Fruit fly (Drosophila melanogaster): Measurements from ENCODE around the gene CG32079.

DNA sequence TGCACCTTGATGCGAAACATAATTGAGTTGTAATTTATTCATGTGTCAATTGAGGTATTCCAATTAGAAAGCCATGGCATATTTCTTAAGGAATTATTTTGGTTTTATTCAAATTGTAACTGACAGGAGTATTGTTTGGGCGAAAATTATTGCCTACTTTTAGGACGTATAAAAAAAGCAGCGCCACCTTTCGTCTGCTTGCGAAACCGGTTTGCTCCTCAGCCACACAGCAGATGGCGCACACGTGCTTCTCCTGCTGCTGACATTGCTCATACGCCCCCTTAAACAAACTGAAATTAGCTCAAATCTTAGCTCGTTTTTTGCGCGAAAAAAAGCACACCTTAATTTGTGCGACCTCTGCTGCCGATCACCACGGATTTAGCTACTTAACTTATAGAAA is 22.5 kb downstream of the CG32079 start:
- no peak for TF ChIP-seq usp (GFP tag; optimal IDR thresholded peaks at IDR 0.05)
- no peak for TF ChIP-seq EcR (GFP tag; optimal IDR thresholded peaks at IDR 0.05)
- no peak for TF ChIP-seq psq (optimal IDR thresholded peaks at IDR 0.05)
- TF ChIP-seq CG8478 (optimal IDR thresholded peaks at IDR 0.05) = no peak
- no peak for TF ChIP-seq pan (optimal IDR thresholded peaks at IDR 0.05)
- no peak for TF ChIP-seq Dll (optimal IDR thresholded peaks at IDR 0.05)

Measured in whole organism.